Fruit fly (Drosophila melanogaster): ENCODE results near the gene CG7920.

CG7920 gene

dm6 chr3R:30052455-30053046, 37.5 kb upstream of the CG7920 start, which contains the start of gene Jasper (continued):
- no peak for TF ChIP-seq CG8290 (GFP tag; optimal IDR thresholded peaks at IDR 0.05)
- peak in 1 of 2 experiments; percentile 55 for TF ChIP-seq CG8290 (tag; optimal IDR thresholded peaks at IDR 0.05)
- peak in 1 of 2 experiments; percentile 86 for TF ChIP-seq Pdp1 (GFP tag; optimal IDR thresholded peaks at IDR 0.05)
- TF ChIP-seq Blimp-1 (GFP tag; optimal IDR thresholded peaks at IDR 0.05): no peak
- TF ChIP-seq CG5245 (GFP tag; optimal IDR thresholded peaks at IDR 0.05): no peak
- peak; percentile 53 for TF ChIP-seq lilli (GFP tag; optimal IDR thresholded peaks at IDR 0.05)
- no peak for TF ChIP-seq CG42726 (GFP tag; IDR thresholded peaks at IDR 0.05; ENCODE audit: partially characterized antibody)
- peak; percentile 95 for TF ChIP-seq CG9797 (GFP tag; optimal IDR thresholded peaks at IDR 0.05)
- peak; percentile 2 for TF ChIP-seq gem (tag; optimal IDR thresholded peaks at IDR 0.05)
- peak; percentile 46; the same call in 1 of the 2 replicates for TF ChIP-seq unc-4 (GFP tag; IDR thresholded peaks at IDR 0.05; ENCODE audit: partially characterized antibody)
- TF ChIP-seq Dad (GFP tag; optimal IDR thresholded peaks at IDR 0.05): peak; percentile 1
- TF ChIP-seq zen (tag; optimal IDR thresholded peaks at IDR 0.05): peak; percentile 8
- no peak for TF ChIP-seq Gug (GFP tag; IDR thresholded peaks at IDR 0.05)
- no peak for TF ChIP-seq CG15073 (GFP tag; optimal IDR thresholded peaks at IDR 0.05)
- peak; percentile 60 for TF ChIP-seq abd-A (tag; optimal IDR thresholded peaks at IDR 0.05)
- no peak for TF ChIP-seq pnt (GFP tag; optimal IDR thresholded peaks at IDR 0.05)
- peak; percentile 95 for TF ChIP-seq Med (GFP tag)
- TF ChIP-seq CG11085 (GFP tag; IDR thresholded peaks at IDR 0.05): no peak
- TF ChIP-seq CG2199 (GFP tag; IDR thresholded peaks at IDR 0.05): no peak
- TF ChIP-seq Scr (GFP tag; IDR thresholded peaks at IDR 0.05; ENCODE audit: partially characterized antibody): peak; percentile 9; the same call in 1 of the 2 replicates
- TF ChIP-seq crc (GFP tag; optimal IDR thresholded peaks at IDR 0.05): no peak
- peak; percentile 9 for TF ChIP-seq CG18262 (tag; optimal IDR thresholded peaks at IDR 0.05)
- peak in 1 of 2 experiments; percentile 24 for TF ChIP-seq chif (GFP tag; optimal IDR thresholded peaks at IDR 0.05)
- TF ChIP-seq Gsc (GFP tag; IDR thresholded peaks at IDR 0.05): no peak
- TF ChIP-seq CG30403 (GFP tag; optimal IDR thresholded peaks at IDR 0.05): no peak
- peak; percentile 43 for TF ChIP-seq nom (GFP tag; optimal IDR thresholded peaks at IDR 0.05)
- peak; percentile 100 for TF ChIP-seq her (GFP tag; optimal IDR thresholded peaks at IDR 0.05)
- no peak for TF ChIP-seq Ada2b (GFP tag; IDR thresholded peaks at IDR 0.05)
- TF ChIP-seq Rfx (GFP tag; IDR thresholded peaks at IDR 0.05): peak; percentile 55
- TF ChIP-seq slou (GFP tag; optimal IDR thresholded peaks at IDR 0.05): no peak
- peak; percentile 81 for TF ChIP-seq trem (tag; optimal IDR thresholded peaks at IDR 0.05)
- no peak for TF ChIP-seq Atf-2 (GFP tag; optimal IDR thresholded peaks at IDR 0.05)
- peak; percentile 59 for TF ChIP-seq CG6791 (GFP tag; IDR thresholded peaks at IDR 0.05; ENCODE audit: partially characterized antibody)
- no peak for TF ChIP-seq prd (optimal IDR thresholded peaks at IDR 0.05)
- TF ChIP-seq prd (GFP tag; IDR thresholded peaks at IDR 0.05): 0 out of 3 replicates have a peak, but pooled peaks have one; percentile 12
- peak; percentile 21 for TF ChIP-seq CG30020 (tag; optimal IDR thresholded peaks at IDR 0.05)
- peak; percentile 61 for TF ChIP-seq CoRest (tag; optimal IDR thresholded peaks at IDR 0.05)
- TF ChIP-seq corto (GFP tag; optimal IDR thresholded peaks at IDR 0.05): no peak
- TF ChIP-seq row (GFP tag; IDR thresholded peaks at IDR 0.05): peak; percentile 42; the same call in 1 of the 3 replicates
- TF ChIP-seq CG32767 (GFP tag; IDR thresholded peaks at IDR 0.05): no peak
- peak; percentile 74 for TF ChIP-seq CG12659 (GFP tag; optimal IDR thresholded peaks at IDR 0.05)
- peak; percentile 36 for TF ChIP-seq Nf-YC (tag; optimal IDR thresholded peaks at IDR 0.05)
- TF ChIP-seq jumu (GFP tag; optimal IDR thresholded peaks at IDR 0.05): peak; percentile 41
- no peak for TF ChIP-seq ttk (GFP tag; IDR thresholded peaks at IDR 0.05)
- TF ChIP-seq vfl (GFP tag; optimal IDR thresholded peaks at IDR 0.05): peak; percentile 31
- TF ChIP-seq Adf1 (GFP tag; IDR thresholded peaks at IDR 0.05): peak; percentile 20; the same call in 1 of the 2 replicates
- 0 out of 3 replicates have a peak, but pooled peaks have one; percentile 42 for TF ChIP-seq CG16813 (GFP tag; IDR thresholded peaks at IDR 0.05; ENCODE audit: partially characterized antibody)
- peak; percentile 45; the same call in 1 of the 2 replicates for TF ChIP-seq CG9932 (GFP tag; IDR thresholded peaks at IDR 0.05)
- TF ChIP-seq CG14710 (tag; optimal IDR thresholded peaks at IDR 0.05): peak; percentile 68
- no peak for TF ChIP-seq CG1529 (GFP tag; optimal IDR thresholded peaks at IDR 0.05)
